Fruit fly (Drosophila melanogaster) Kc167 (cell line): Measurements from ENCODE around the gene del.

Experiments
- Myc ChIP-seq: fragments of >200 bp; optimal IDR thresholded peaks from 2 replicates; lab custom pipeline; 2017; ENCODE audit warnings: missing external identifiers
- insv ChIP-seq: fragments of >200 bp; optimal IDR thresholded peaks from 3 replicates; lab custom pipeline; 2018; ENCODE audit warnings: missing external identifiers
- ttk ChIP-seq: sonication (Bioruptor generic); optimal IDR thresholded peaks from 2 replicates; lab custom pipeline; 2017; ENCODE audit warnings: missing external identifiers

dm6 chr2L:21148242-21148641 is at the start of gene del:
- TF ChIP-seq Myc (lab: Kevin White, UChicago) (no peak), ttk (lab: Kevin White, UChicago) (no peak), insv (lab: Kevin White, UChicago) (no peak)
